Worm (Caenorhabditis elegans) whole organism, L4 larva: ENCODE results near the gene C36B7.3.

Source experiments
- duxl-1 ChIP-seq: sonication (generic microtip); optimal IDR thresholded peaks from 2 replicates; lab custom pipeline; 2016; ENCODE audit warnings: mild to moderate bottlenecking, missing genetic modification characterization, moderate library complexity, missing compliant biosample characterization; ENCODE audit not compliant: poor library complexity
- nhr-76 ChIP-seq: fragments of 150-350 bp; optimal IDR thresholded peaks from 2 replicates; lab custom pipeline; 2014; ENCODE audit warnings: missing biosample characterization, missing genetic modification characterization

- no peak for TF ChIP-seq duxl-1 (tag; lab: Kevin White, UChicago)
- TF ChIP-seq nhr-76 (tag; lab: Kevin White, UChicago): no peak
Measured at ce11 chrX:7100290-7100689, 1.3 kb upstream of the C36B7.3 start, which contains the start of gene C36B7.6.
